Fruit fly (Drosophila melanogaster) whole organism, prepupa: ENCODE measurements around the gene kuz.
A peak's percentile ranks its signal among the peaks of the same experiment; 100 is the strongest.

Source experiments
- CG10631 ChIP-seq: fragments of 200-800 bp; sonication (Bioruptor generic); optimal IDR thresholded peaks from 2 replicates; lab custom pipeline; 2016; ENCODE audit warnings: missing biosample characterization, missing genetic modification characterization
- CG11902 ChIP-seq: fragments of 200-800 bp; sonication (Bioruptor generic); optimal IDR thresholded peaks from 3 replicates; lab custom pipeline; 2016; ENCODE audit warnings: missing biosample characterization, missing genetic modification characterization
- CG15336 ChIP-seq: fragments of 200-800 bp; sonication (Bioruptor generic); IDR thresholded peaks from 2 replicates; pipeline ENCODE4 v1.3.6; 2022; ENCODE audit warnings: missing biosample characterization, missing genetic modification characterization
- CG1621 ChIP-seq: fragments of 200-800 bp; sonication (Bioruptor generic); optimal IDR thresholded peaks from 3 replicates; lab custom pipeline; 2018; ENCODE audit warnings: missing biosample characterization, mild to moderate bottlenecking, missing genetic modification characterization
- CG16779 ChIP-seq: fragments of 200-800 bp; sonication (Bioruptor generic); optimal IDR thresholded peaks from 3 replicates; lab custom pipeline; 2017; ENCODE audit warnings: missing biosample characterization, mild to moderate bottlenecking, missing genetic modification characterization
- CG3032 ChIP-seq: fragments of 200-800 bp; optimal IDR thresholded peaks from 2 replicates; lab custom pipeline; 2019; ENCODE audit warnings: missing biosample characterization, mild to moderate bottlenecking, missing genetic modification characterization, moderate library complexity
- CG4318 ChIP-seq: fragments of 200-800 bp; sonication (Bioruptor generic); optimal IDR thresholded peaks from 3 replicates; lab custom pipeline; 2017; ENCODE audit warnings: missing biosample characterization, mild to moderate bottlenecking, missing genetic modification characterization
- CG6163 ChIP-seq: fragments of 200-800 bp; sonication (Bioruptor generic); IDR thresholded peaks from 3 replicates; pipeline ENCODE4 v1.3.6; 2022; ENCODE audit warnings: missing biosample characterization, missing genetic modification characterization
- CG6276 ChIP-seq: fragments of 200-800 bp; sonication (Bioruptor generic); optimal IDR thresholded peaks from 2 replicates; lab custom pipeline; 2017; ENCODE audit warnings: missing biosample characterization, mild to moderate bottlenecking, missing genetic modification characterization
- CG6808 ChIP-seq: fragments of 200-800 bp; sonication (Bioruptor generic); optimal IDR thresholded peaks from 3 replicates; lab custom pipeline; 2017; ENCODE audit warnings: missing biosample characterization, missing genetic modification characterization, mild to moderate bottlenecking, moderate library complexity, missing genetic modification reagents
- CG6854 ChIP-seq: fragments of 200-800 bp; sonication (Bioruptor generic); optimal IDR thresholded peaks from 2 replicates; lab custom pipeline; 2017; ENCODE audit warnings: missing biosample characterization, mild to moderate bottlenecking, missing genetic modification characterization
- CG7368 ChIP-seq: fragments of 200-800 bp; sonication (Bioruptor generic); optimal IDR thresholded peaks from 3 replicates; lab custom pipeline; 2016; ENCODE audit warnings: missing biosample characterization, missing genetic modification characterization
- CG8319 ChIP-seq: fragments of 200-800 bp; sonication (Bioruptor generic); optimal IDR thresholded peaks from 3 replicates; lab custom pipeline; 2016; ENCODE audit warnings: missing biosample characterization, missing genetic modification characterization
- CG8632 ChIP-seq: fragments of 200-800 bp; sonication (Bioruptor generic); optimal IDR thresholded peaks from 3 replicates; lab custom pipeline; 2016; ENCODE audit warnings: missing biosample characterization, missing genetic modification characterization
- Eip75B ChIP-seq: fragments of 200-800 bp; sonication (Bioruptor generic); optimal IDR thresholded peaks from 3 replicates; lab custom pipeline; 2016; ENCODE audit warnings: missing biosample characterization, missing genetic modification characterization
- Eip78C ChIP-seq: fragments of 200-800 bp; sonication (Bioruptor generic); peaks from one replicate; lab custom pipeline; 2016; ENCODE audit warnings: missing biosample characterization, missing genetic modification characterization
- Eip93F ChIP-seq: fragments of 200-800 bp; sonication (Bioruptor generic); optimal IDR thresholded peaks from 2 replicates; lab custom pipeline; 2016; ENCODE audit warnings: missing biosample characterization, mild to moderate bottlenecking, missing genetic modification characterization
- Ets21C ChIP-seq: fragments of 200-800 bp; sonication (Bioruptor generic); optimal IDR thresholded peaks from 3 replicates; lab custom pipeline; 2016; ENCODE audit warnings: missing biosample characterization, missing genetic modification characterization
- Ets96B ChIP-seq: fragments of 200-800 bp; optimal IDR thresholded peaks from 2 replicates; lab custom pipeline; 2019; ENCODE audit warnings: missing biosample characterization, mild to moderate bottlenecking, missing genetic modification characterization, moderate library complexity
- Lpt ChIP-seq: fragments of 200-800 bp; sonication (Bioruptor generic); optimal IDR thresholded peaks from 3 replicates; lab custom pipeline; 2016; ENCODE audit warnings: missing biosample characterization, missing genetic modification characterization
- Met ChIP-seq: fragments of 200-800 bp; sonication (Bioruptor generic); optimal IDR thresholded peaks from 3 replicates; lab custom pipeline; 2016; ENCODE audit warnings: missing biosample characterization, missing genetic modification characterization
- OdsH ChIP-seq: fragments of 200-800 bp; sonication (Bioruptor generic); optimal IDR thresholded peaks from 3 replicates; lab custom pipeline; 2016; ENCODE audit warnings: missing biosample characterization, missing genetic modification characterization
- Smox ChIP-seq: fragments of 200-800 bp; sonication (Bioruptor generic); optimal IDR thresholded peaks from 3 replicates; lab custom pipeline; 2016; ENCODE audit warnings: missing biosample characterization, missing genetic modification characterization
- Sox102F ChIP-seq: fragments of 200-800 bp; sonication (Bioruptor generic); optimal IDR thresholded peaks from 2 replicates; lab custom pipeline; 2016; ENCODE audit warnings: missing biosample characterization, mild to moderate bottlenecking, missing genetic modification characterization
- Sox14 ChIP-seq: fragments of 200-800 bp; sonication (Bioruptor generic); optimal IDR thresholded peaks from 3 replicates; lab custom pipeline; 2016; ENCODE audit warnings: missing biosample characterization, missing genetic modification characterization
- Sox15 ChIP-seq: fragments of 200-800 bp; sonication (Bioruptor generic); optimal IDR thresholded peaks from 3 replicates; lab custom pipeline; 2016; ENCODE audit warnings: missing biosample characterization, missing genetic modification characterization
- achi ChIP-seq: fragments of 200-800 bp; sonication (Bioruptor generic); optimal IDR thresholded peaks from 3 replicates; lab custom pipeline; 2016; ENCODE audit warnings: missing biosample characterization, missing genetic modification characterization
- dsx ChIP-seq: fragments of 200-800 bp; optimal IDR thresholded peaks from 3 replicates; lab custom pipeline; 2019; ENCODE audit warnings: missing biosample characterization, mild to moderate bottlenecking, missing genetic modification characterization, moderate library complexity; ENCODE audit not compliant: poor library complexity, severe bottlenecking
- eg ChIP-seq: fragments of 200-800 bp; sonication (Bioruptor generic); IDR thresholded peaks from 3 replicates; pipeline ENCODE4 v1.3.6; 2022; ENCODE audit warnings: missing biosample characterization, missing genetic modification characterization
- fd59A ChIP-seq: fragments of 200-800 bp; sonication (Bioruptor generic); optimal IDR thresholded peaks from 2 replicates; lab custom pipeline; 2017; ENCODE audit warnings: missing biosample characterization, mild to moderate bottlenecking, missing genetic modification characterization, missing genetic modification reagents
- spab ChIP-seq: fragments of 200-800 bp; sonication (Bioruptor generic); optimal IDR thresholded peaks from 2 replicates; lab custom pipeline; 2017; ENCODE audit warnings: missing biosample characterization, mild to moderate bottlenecking, missing genetic modification characterization, missing genetic modification reagents
- ss ChIP-seq, 2 experiments: fragments of 200-800 bp; sonication (Bioruptor generic); optimal IDR thresholded peaks; 2 replicates in 1 of 2; 3 replicates in 1 of 2; lab custom pipeline; 2017 to 2018; ENCODE audit warnings: mild to moderate bottlenecking in 2 of 2, missing biosample characterization in 2 of 2, missing genetic modification characterization in 2 of 2, moderate library complexity in 1 of 2
- svp ChIP-seq: fragments of 200-800 bp; sonication (Bioruptor generic); peaks from one replicate; lab custom pipeline; 2016; ENCODE audit warnings: missing biosample characterization, missing genetic modification characterization

The kuz gene

dm6 chr2L:13552686-13553085, 2.7 kb downstream of the kuz start:
- no peak for TF ChIP-seq Met (GFP tag; lab: Kevin White, UChicago)
- TF ChIP-seq ss (GFP tag; optimal IDR thresholded peaks at IDR 0.05; lab: Kevin White, UChicago), result peak in 1 of 2 experiments; percentile 31
- peak; percentile 46 for TF ChIP-seq dsx (GFP tag; lab: Kevin White, UChicago)
- TF ChIP-seq Smox (GFP tag; lab: Kevin White, UChicago), result no peak
- TF ChIP-seq Eip78C (GFP tag; lab: Kevin White, UChicago), result no peak
- no peak for TF ChIP-seq Ets96B (tag; lab: Kevin White, UChicago)
- TF ChIP-seq OdsH, result no peak
- TF ChIP-seq CG1621 (tag; lab: Kevin White, UChicago), result no peak
- no peak for TF ChIP-seq CG3032 (tag; lab: Kevin White, UChicago)
- TF ChIP-seq eg (GFP tag; lab: Robert Waterston, UW), result no peak
- peak; percentile 62 for TF ChIP-seq svp (GFP tag; lab: Kevin White, UChicago)
- no peak for TF ChIP-seq CG8319
- TF ChIP-seq achi (GFP tag; lab: Kevin White, UChicago), result no peak
- TF ChIP-seq CG6854, result no peak
- no peak for TF ChIP-seq CG7368 (GFP tag; lab: Kevin White, UChicago)
- TF ChIP-seq CG4318 (GFP tag; lab: Kevin White, UChicago), result no peak
- TF ChIP-seq, all 60 proteins: peak for 3

- TF ChIP-seq Sox14 (GFP tag; lab: Kevin White, UChicago) (no peak), ss (GFP tag; optimal IDR thresholded peaks at IDR 0.05; lab: Kevin White, UChicago) (peak in 1 of 2 experiments; percentile 35), Sox102F (GFP tag; lab: Kevin White, UChicago) (peak; percentile 3), Eip75B (GFP tag; lab: Kevin White, UChicago) (peak; percentile 1), CG6163 (GFP tag; lab: Robert Waterston, UW) (peak; percentile 47; the same call in 2 of the 3 replicates), fd59A (GFP tag; lab: Kevin White, UChicago) (no peak), Lpt (GFP tag; lab: Kevin White, UChicago) (peak; percentile 46), dsx (GFP tag; lab: Kevin White, UChicago) (peak; percentile 14), CG6808 (GFP tag; lab: Kevin White, UChicago) (peak; percentile 24), OdsH (no peak), Eip78C (GFP tag; lab: Kevin White, UChicago) (peak; percentile 52)
These were observed 4.7 kb downstream of the kuz start for dm6 chr2L:13554547-13555159.

dm6 chr2L:13555397-13555796, 5.5 kb downstream of the kuz start:
- TF ChIP-seq CG3032 (tag; lab: Kevin White, UChicago) (no peak), Eip75B (GFP tag; lab: Kevin White, UChicago) (no peak), Smox (GFP tag; lab: Kevin White, UChicago) (no peak), eg (GFP tag; lab: Robert Waterston, UW) (no peak)
- TF ChIP-seq, all 60 proteins: peak for 0

dm6 chr2L:13568938-13569337, 19.0 kb downstream of the kuz start:
- TF ChIP-seq eg (GFP tag; lab: Robert Waterston, UW) (no peak), Eip93F (no peak), CG8319 (no peak), Ets21C (no peak), spab (GFP tag; lab: Kevin White, UChicago) (no peak), achi (GFP tag; lab: Kevin White, UChicago) (no peak), CG10631 (GFP tag; lab: Kevin White, UChicago) (no peak), Sox15 (GFP tag; lab: Kevin White, UChicago) (no peak), CG6276 (GFP tag; lab: Kevin White, UChicago) (no peak), dsx (GFP tag; lab: Kevin White, UChicago) (no peak), CG8632 (GFP tag; lab: Kevin White, UChicago) (no peak), CG16779 (no peak), CG11902 (GFP tag; lab: Kevin White, UChicago) (no peak), CG15336 (no peak), CG6854 (no peak)
